Worm (Caenorhabditis elegans) whole organism, young adult: ENCODE measurements around the gene Y54G11A.4.

Source experiments
- B0019.2 ChIP-seq: fragments of 200-800 bp; sonication (Bioruptor generic); conservative IDR thresholded peaks from 2 replicates; pipeline ENCODE4 v1.3.6; 2022; ENCODE audit warnings: missing genetic modification reagents, missing genetic modification characterization, missing compliant biosample characterization
- B0035.1 ChIP-seq: sonication (generic microtip); optimal IDR thresholded peaks from 2 replicates; lab custom pipeline; 2016; ENCODE audit warnings: missing genetic modification characterization, mild to moderate bottlenecking, missing compliant biosample characterization, missing genotype, missing genetic modification reagents
- D2030.7 ChIP-seq: fragments of 200-800 bp; sonication (Bioruptor generic); IDR thresholded peaks from 2 replicates; pipeline ENCODE4 v1.3.6; 2022; ENCODE audit warnings: missing genetic modification reagents, missing genetic modification characterization, missing compliant biosample characterization
- F33H1.4 ChIP-seq: fragments of 200-800 bp; sonication (Bioruptor generic); IDR thresholded peaks from 2 replicates; pipeline ENCODE4 v1.3.6; 2022; ENCODE audit warnings: missing genetic modification reagents, missing genetic modification characterization, missing compliant biosample characterization
- F49E8.2 ChIP-seq: sonication (generic microtip); optimal IDR thresholded peaks from 3 replicates; lab custom pipeline; 2017; ENCODE audit warnings: missing genetic modification characterization, mild to moderate bottlenecking, missing compliant biosample characterization, antibody characterized with exemption, moderate library complexity; ENCODE audit not compliant: insufficient read depth
- F55B11.4 ChIP-seq: sonication (generic microtip); optimal IDR thresholded peaks from 2 replicates; lab custom pipeline; 2016; ENCODE audit warnings: missing compliant biosample characterization, missing genetic modification characterization, borderline replicate concordance; ENCODE audit not compliant: insufficient read depth
- T26A5.8 ChIP-seq: sonication (generic microtip); optimal IDR thresholded peaks from 2 replicates; lab custom pipeline; 2016; ENCODE audit warnings: missing genetic modification characterization, missing compliant biosample characterization
- Y67H2A.10 ChIP-seq: fragments of 200-800 bp; sonication (Bioruptor generic); conservative IDR thresholded peaks from 2 replicates; pipeline ENCODE4 v1.3.6; 2022; ENCODE audit warnings: missing genetic modification reagents, missing genetic modification characterization, missing compliant biosample characterization
- ZK185.1 ChIP-seq: sonication (generic microtip); optimal IDR thresholded peaks from 2 replicates; lab custom pipeline; 2016; ENCODE audit warnings: mild to moderate bottlenecking, missing genetic modification characterization, missing compliant biosample characterization; ENCODE audit not compliant: poor library complexity, severe bottlenecking
- akir-1 ChIP-seq: fragments of 200-800 bp; sonication (Bioruptor generic); optimal IDR thresholded peaks from 2 replicates; lab custom pipeline; 2018; ENCODE audit warnings: mild to moderate bottlenecking, missing genetic modification characterization, moderate library complexity, missing compliant biosample characterization
- atf-7 ChIP-seq: sonication (generic microtip); optimal IDR thresholded peaks from 2 replicates; lab custom pipeline; 2017; ENCODE audit warnings: mild to moderate bottlenecking, missing genetic modification characterization, missing compliant biosample characterization
- attf-6 ChIP-seq: fragments of 200-800 bp; sonication (Bioruptor generic); IDR thresholded peaks from 2 replicates; pipeline ENCODE4 v1.3.6; 2022; ENCODE audit warnings: missing genetic modification reagents, missing genetic modification characterization, missing compliant biosample characterization
- bed-1 ChIP-seq: fragments of 200-800 bp; sonication (Bioruptor generic); IDR thresholded peaks from 2 replicates; pipeline ENCODE4 v1.3.6; 2022; ENCODE audit warnings: missing genetic modification reagents, missing genetic modification characterization, missing compliant biosample characterization
- ceh-91 ChIP-seq: fragments of 200-800 bp; sonication (Bioruptor generic); IDR thresholded peaks from 2 replicates; pipeline ENCODE4 v1.3.6; 2022; ENCODE audit warnings: missing genetic modification reagents, missing genetic modification characterization, missing compliant biosample characterization
- die-1 ChIP-seq: sonication (generic microtip); optimal IDR thresholded peaks from 2 replicates; lab custom pipeline; 2016; ENCODE audit warnings: missing genotype, mild to moderate bottlenecking, missing genetic modification characterization, missing compliant biosample characterization
- dox-1 ChIP-seq: fragments of 200-800 bp; sonication (Bioruptor generic); IDR thresholded peaks from 2 replicates; pipeline ENCODE4 v1.3.6; 2022; ENCODE audit warnings: missing genetic modification reagents, missing genetic modification characterization, missing compliant biosample characterization
- dpl-1 ChIP-seq: fragments of 150-350 bp; optimal IDR thresholded peaks from 2 replicates; lab custom pipeline; 2014; ENCODE audit warnings: missing biosample characterization, missing genetic modification reagents, missing genetic modification characterization
- efl-1 ChIP-seq: fragments of 150-350 bp; optimal IDR thresholded peaks from 2 replicates; lab custom pipeline; 2014; ENCODE audit warnings: missing biosample characterization, missing genetic modification reagents, missing genetic modification characterization
- egl-18 ChIP-seq: fragments of 200-800 bp; sonication (Bioruptor generic); IDR thresholded peaks from 2 replicates; pipeline ENCODE4 v1.3.6; 2022; ENCODE audit warnings: missing genetic modification reagents, missing genetic modification characterization, missing compliant biosample characterization
- egl-44 ChIP-seq: fragments of 200-800 bp; sonication (Bioruptor generic); IDR thresholded peaks from 2 replicates; pipeline ENCODE4 v1.3.6; 2022; ENCODE audit warnings: missing genetic modification reagents, missing genetic modification characterization, missing compliant biosample characterization
- ekl-4 ChIP-seq: fragments of 200-800 bp; sonication (Bioruptor generic); IDR thresholded peaks from 2 replicates; pipeline ENCODE4 v1.3.6; 2022; ENCODE audit warnings: missing genetic modification reagents, missing genetic modification characterization, missing compliant biosample characterization
- gei-17 ChIP-seq: fragments of 200-800 bp; sonication (Bioruptor generic); optimal IDR thresholded peaks from 2 replicates; lab custom pipeline; 2018; ENCODE audit warnings: mild to moderate bottlenecking, missing genetic modification characterization, missing compliant biosample characterization
- him-1 ChIP-seq: sonication (generic microtip); optimal IDR thresholded peaks from 2 replicates; lab custom pipeline; 2016; ENCODE audit warnings: missing genotype, missing genetic modification reagents, missing genetic modification characterization, missing compliant biosample characterization
- hlh-12 ChIP-seq: sonication (generic microtip); optimal IDR thresholded peaks from 2 replicates; lab custom pipeline; 2016; ENCODE audit warnings: missing genetic modification characterization, missing compliant biosample characterization
- hrde-1 ChIP-seq: sonication (generic microtip); optimal IDR thresholded peaks from 2 replicates; lab custom pipeline; 2016; ENCODE audit warnings: missing genetic modification characterization, mild to moderate bottlenecking, missing compliant biosample characterization, moderate library complexity, missing genotype, missing genetic modification reagents, borderline replicate concordance
- lin-54 ChIP-seq: fragments of 200-800 bp; sonication (Bioruptor generic); optimal IDR thresholded peaks from 2 replicates; lab custom pipeline; 2018; ENCODE audit warnings: mild to moderate bottlenecking, missing genetic modification characterization, missing compliant biosample characterization
- lir-1 ChIP-seq: fragments of 200-800 bp; sonication (Bioruptor generic); conservative IDR thresholded peaks from 2 replicates; pipeline ENCODE4 v1.3.6; 2022; ENCODE audit warnings: missing genetic modification reagents, missing genetic modification characterization, missing compliant biosample characterization
- lsl-1 ChIP-seq: fragments of 200-800 bp; sonication (Bioruptor generic); optimal IDR thresholded peaks from 2 replicates; lab custom pipeline; 2018; ENCODE audit warnings: mild to moderate bottlenecking, missing genetic modification characterization, moderate library complexity, missing compliant biosample characterization
- lsy-27 ChIP-seq: sonication (generic microtip); optimal IDR thresholded peaks from 2 replicates; lab custom pipeline; 2017; ENCODE audit warnings: missing genetic modification characterization, mild to moderate bottlenecking, missing compliant biosample characterization, antibody characterized with exemption, missing genotype, borderline replicate concordance; ENCODE audit not compliant: insufficient read depth
- madf-3 ChIP-seq: fragments of 200-800 bp; sonication (Bioruptor generic); IDR thresholded peaks from 2 replicates; pipeline ENCODE4 v1.3.6; 2022; ENCODE audit warnings: missing genetic modification reagents, missing genetic modification characterization, missing compliant biosample characterization
- nhr-179 ChIP-seq: sonication (generic microtip); optimal IDR thresholded peaks from 2 replicates; lab custom pipeline; 2016; ENCODE audit warnings: mild to moderate bottlenecking, missing genetic modification characterization, missing compliant biosample characterization
- pha-4 ChIP-seq: fragments of 150-350 bp; sonication (generic microtip); optimal IDR thresholded peaks from 2 replicates; lab custom pipeline; 2014; ENCODE audit warnings: missing biosample characterization, missing genetic modification reagents, missing genetic modification characterization
- repo-1 ChIP-seq: sonication (generic microtip); optimal IDR thresholded peaks from 2 replicates; lab custom pipeline; 2017; ENCODE audit warnings: mild to moderate bottlenecking, missing genetic modification characterization, missing compliant biosample characterization
- snpc-1.3 ChIP-seq: sonication (generic microtip); optimal IDR thresholded peaks from 2 replicates; lab custom pipeline; 2017; ENCODE audit warnings: missing genetic modification characterization, mild to moderate bottlenecking, missing compliant biosample characterization, antibody characterized with exemption, moderate library complexity, missing genotype, missing genetic modification reagents; ENCODE audit not compliant: insufficient read depth
- snpc-3.4 ChIP-seq: sonication (generic microtip); optimal IDR thresholded peaks from 2 replicates; lab custom pipeline; 2017; ENCODE audit warnings: missing genetic modification characterization, mild to moderate bottlenecking, missing compliant biosample characterization, antibody characterized with exemption, moderate library complexity, missing genotype, missing genetic modification reagents
- tbp1 ChIP-seq: fragments of 200-800 bp; sonication (Bioruptor generic); optimal IDR thresholded peaks from 2 replicates; lab custom pipeline; 2018; ENCODE audit warnings: mild to moderate bottlenecking, missing genetic modification characterization, missing compliant biosample characterization
- tbx-9 ChIP-seq: sonication (generic microtip); optimal IDR thresholded peaks from 2 replicates; lab custom pipeline; 2016; ENCODE audit warnings: borderline replicate concordance, missing genetic modification characterization, inconsistent platforms, missing compliant biosample characterization
- tlf-1 ChIP-seq: fragments of 200-800 bp; sonication (Bioruptor generic); optimal IDR thresholded peaks from 2 replicates; lab custom pipeline; 2018; ENCODE audit warnings: mild to moderate bottlenecking, missing genetic modification characterization, missing compliant biosample characterization
- unc-130 ChIP-seq: sonication (generic microtip); optimal IDR thresholded peaks from 2 replicates; lab custom pipeline; 2016; ENCODE audit warnings: missing genetic modification reagents, missing genetic modification characterization, missing compliant biosample characterization
- xnd-1 ChIP-seq: sonication (generic microtip); optimal IDR thresholded peaks from 2 replicates; lab custom pipeline; 2016; ENCODE audit warnings: missing genotype, missing genetic modification reagents, missing genetic modification characterization, missing compliant biosample characterization
- ztf-18 ChIP-seq: sonication (generic microtip); optimal IDR thresholded peaks from 2 replicates; lab custom pipeline; 2016; ENCODE audit warnings: missing genotype, mild to moderate bottlenecking, missing genetic modification characterization, missing compliant biosample characterization
- ztf-3 ChIP-seq: fragments of 200-800 bp; sonication (Bioruptor generic); optimal IDR thresholded peaks from 2 replicates; lab custom pipeline; 2018; ENCODE audit warnings: mild to moderate bottlenecking, missing genetic modification characterization, missing compliant biosample characterization
- ztf-6 ChIP-seq: fragments of 200-800 bp; sonication (Bioruptor generic); IDR thresholded peaks from 2 replicates; pipeline ENCODE4 v1.3.6; 2022; ENCODE audit warnings: missing genetic modification reagents, missing genetic modification characterization, missing compliant biosample characterization

Y54G11A.4 gene

ce11 chrII:14244457-14245254 lies 48.0 kb upstream of the Y54G11A.4 start (continued):
- TF ChIP-seq atf-7 (tag; lab: Kevin White, UChicago), result no peak
- TF ChIP-seq snpc-3.4 (tag; lab: Kevin White, UChicago), result peak; percentile 84
- TF ChIP-seq ceh-91 (GFP tag; lab: Robert Waterston, UW), result peak; percentile 93
- TF ChIP-seq akir-1 (GFP tag; lab: Kevin White, UChicago), result no peak
- no peak for TF ChIP-seq him-1 (tag; lab: Kevin White, UChicago)
- TF ChIP-seq pha-4 (tag; lab: Kevin White, UChicago), result no peak
- no peak for TF ChIP-seq lsy-27 (tag; lab: Kevin White, UChicago)
- TF ChIP-seq hrde-1 (tag; lab: Kevin White, UChicago), result peak; percentile 38
- TF ChIP-seq egl-44 (GFP tag; lab: Robert Waterston, UW), result no peak
- no peak for TF ChIP-seq tbx-9 (tag; lab: Kevin White, UChicago)
- no peak for TF ChIP-seq F55B11.4 (tag; lab: Kevin White, UChicago)

ce11 chrII:14247227-14247626 lies 45.4 kb upstream of the Y54G11A.4 start:
- TF ChIP-seq tlf-1 (GFP tag; lab: Kevin White, UChicago) (peak; percentile 77), attf-6 (peak; percentile 56; the same call in 1 of the 2 replicates), dox-1 (peak; percentile 85), repo-1 (tag; lab: Kevin White, UChicago) (no peak), lsy-27 (tag; lab: Kevin White, UChicago) (no peak), unc-130 (GFP tag; lab: Kevin White, UChicago) (no peak), egl-18 (no peak), gei-17 (no peak), F49E8.2 (peak; percentile 1), ztf-18 (tag; lab: Kevin White, UChicago) (peak; percentile 56), F33H1.4 (GFP tag; lab: Robert Waterston, UW) (peak; percentile 98), ekl-4 (peak; percentile 46; the same call in 1 of the 2 replicates), snpc-1.3 (peak; percentile 53), B0035.1 (tag; lab: Kevin White, UChicago) (no peak), nhr-179 (no peak), ztf-6 (no peak), Y67H2A.10 (GFP tag; lab: Robert Waterston, UW) (no peak), lsl-1 (GFP tag; lab: Kevin White, UChicago) (peak; percentile 98), D2030.7 (GFP tag; lab: Robert Waterston, UW) (peak; percentile 92), B0019.2 (GFP tag; lab: Robert Waterston, UW) (peak; percentile 74), lin-54 (GFP tag; lab: Kevin White, UChicago) (peak; percentile 89), efl-1 (GFP tag; lab: Kevin White, UChicago) (peak; percentile 88), die-1 (tag; lab: Kevin White, UChicago) (no peak), dpl-1 (GFP tag; lab: Kevin White, UChicago) (peak; percentile 63), lir-1 (GFP tag; lab: Robert Waterston, UW) (0 out of 2 replicates have a peak, but pooled peaks have one; percentile 33), him-1 (tag; lab: Kevin White, UChicago) (peak; percentile 23), xnd-1 (tag; lab: Kevin White, UChicago) (peak; percentile 92), tbp1 (GFP tag; lab: Kevin White, UChicago) (peak; percentile 37), F55B11.4 (tag; lab: Kevin White, UChicago) (no peak), ztf-3 (GFP tag; lab: Kevin White, UChicago) (no peak), ceh-91 (GFP tag; lab: Robert Waterston, UW) (peak; percentile 92), hlh-12 (tag; lab: Kevin White, UChicago) (no peak), madf-3 (GFP tag; lab: Robert Waterston, UW) (peak; percentile 65; the same call in 1 of the 2 replicates), T26A5.8 (tag; lab: Kevin White, UChicago) (no peak), ZK185.1 (tag; lab: Kevin White, UChicago) (no peak), bed-1 (GFP tag; lab: Robert Waterston, UW) (no peak)
